Fruit fly (Drosophila melanogaster): ENCODE data around the gene CG9967.

Gene CG9967

dm6 chr2L:2363626-2364147, 6.5 kb upstream of the CG9967 start (continued):
- peak; percentile 92 for TF ChIP-seq CG8388 (GFP tag; optimal IDR thresholded peaks at IDR 0.05)
- TF ChIP-seq CG15696 (tag; optimal IDR thresholded peaks at IDR 0.05): peak; percentile 86
- peak; percentile 26 for TF ChIP-seq CG31388 (GFP tag; optimal IDR thresholded peaks at IDR 0.05)
- TF ChIP-seq CG42726 (GFP tag; IDR thresholded peaks at IDR 0.05; ENCODE audit: partially characterized antibody): no peak
- TF ChIP-seq CG31441 (GFP tag; IDR thresholded peaks at IDR 0.05): peak; percentile 93
- TF ChIP-seq maf-S (GFP tag; optimal IDR thresholded peaks at IDR 0.05): peak; percentile 69
- TF ChIP-seq CG12391 (tag; optimal IDR thresholded peaks at IDR 0.05): peak; percentile 89
- TF ChIP-seq CG12236 (GFP tag; optimal IDR thresholded peaks at IDR 0.05): no peak
- TF ChIP-seq CG2712 (tag; optimal IDR thresholded peaks at IDR 0.05): peak; percentile 94
- TF ChIP-seq CG13123 (GFP tag; optimal IDR thresholded peaks at IDR 0.05): peak; percentile 47
- peak; percentile 92 for TF ChIP-seq CG13296 (GFP tag; optimal IDR thresholded peaks at IDR 0.05)
- peak; percentile 87 for TF ChIP-seq chm (GFP tag; IDR thresholded peaks at IDR 0.05)
- TF ChIP-seq CG32532 (GFP tag; IDR thresholded peaks at IDR 0.05): peak; percentile 88
- TF ChIP-seq ftz-f1 (GFP tag; optimal IDR thresholded peaks at IDR 0.05): no peak
- peak; percentile 70 for TF ChIP-seq CG12104 (GFP tag; optimal IDR thresholded peaks at IDR 0.05)
- TF ChIP-seq CG4617 (GFP tag; optimal IDR thresholded peaks at IDR 0.05; ENCODE audit: borderline replicate concordance): peak; percentile 40
- TF ChIP-seq insv (GFP tag; optimal IDR thresholded peaks at IDR 0.05): peak in 1 of 2 experiments; percentile 58
- TF ChIP-seq seq (GFP tag; IDR thresholded peaks at IDR 0.05): peak; percentile 91
- no peak for TF ChIP-seq CG9797 (GFP tag; optimal IDR thresholded peaks at IDR 0.05)
- TF ChIP-seq zfh1 (GFP tag; IDR thresholded peaks at IDR 0.05): peak; percentile 79
- no peak for TF ChIP-seq CG33213 (GFP tag; optimal IDR thresholded peaks at IDR 0.05)
- TF ChIP-seq bab2 (GFP tag; optimal IDR thresholded peaks at IDR 0.05): peak; percentile 64
- TF ChIP-seq CG3995 (GFP tag; optimal IDR thresholded peaks at IDR 0.05): peak; percentile 47
- peak; percentile 92 for TF ChIP-seq BtbVII (GFP tag; optimal IDR thresholded peaks at IDR 0.05)
- no peak for TF ChIP-seq CG3163 (GFP tag; optimal IDR thresholded peaks at IDR 0.05)
- TF ChIP-seq Sry-β (GFP tag; optimal IDR thresholded peaks at IDR 0.05): peak; percentile 33
- peak; percentile 81; the same call in 2 of the 3 replicates for TF ChIP-seq ase (GFP tag; IDR thresholded peaks at IDR 0.05)
- peak in 1 of 2 experiments; percentile 64 for TF ChIP-seq crp (GFP tag; optimal IDR thresholded peaks at IDR 0.05)
- peak; percentile 62 for TF ChIP-seq CG13894 (tag; optimal IDR thresholded peaks at IDR 0.05)
- TF ChIP-seq CG14050 (GFP tag; IDR thresholded peaks at IDR 0.05): peak; percentile 84
- TF ChIP-seq CG6683 (GFP tag; optimal IDR thresholded peaks at IDR 0.05): peak; percentile 80
- peak; percentile 93 for TF ChIP-seq Med (GFP tag)
- peak; percentile 58 for TF ChIP-seq CG2120 (GFP tag; optimal IDR thresholded peaks at IDR 0.05)
- TF ChIP-seq CTCF (GFP tag; optimal IDR thresholded peaks at IDR 0.05): peak; percentile 32
- TF ChIP-seq sima (GFP tag; optimal IDR thresholded peaks at IDR 0.05): peak; percentile 25
- TF ChIP-seq CG17385 (GFP tag; optimal IDR thresholded peaks at IDR 0.05): peak; percentile 87
- peak; percentile 95 for TF ChIP-seq CG2678 (tag; optimal IDR thresholded peaks at IDR 0.05)
- TF ChIP-seq CG8765 (GFP tag; IDR thresholded peaks at IDR 0.05): peak; percentile 13; the same call in 1 of the 2 replicates
- peak; percentile 62 for TF ChIP-seq Bdp1 (GFP tag; optimal IDR thresholded peaks at IDR 0.05)
- TF ChIP-seq al (GFP tag; IDR thresholded peaks at IDR 0.05): peak; percentile 81
- TF ChIP-seq CG4404 (GFP tag; IDR thresholded peaks at IDR 0.05): no peak; the same call in 1 of the 2 replicates
- TF ChIP-seq CG16815 (GFP tag; optimal IDR thresholded peaks at IDR 0.05): peak; percentile 71
- no peak for TF ChIP-seq CG7745 (tag; optimal IDR thresholded peaks at IDR 0.05)
- peak in 1 of 2 experiments; percentile 55 for TF ChIP-seq chif (GFP tag; optimal IDR thresholded peaks at IDR 0.05)
- TF ChIP-seq dimm (GFP tag; IDR thresholded peaks at IDR 0.05): no peak
- no peak for TF ChIP-seq vnd (GFP tag; IDR thresholded peaks at IDR 0.05; ENCODE audit: partially characterized antibody)
- peak; percentile 67 for TF ChIP-seq CG4730 (GFP tag; IDR thresholded peaks at IDR 0.05)
- TF ChIP-seq sna (GFP tag; IDR thresholded peaks at IDR 0.05; ENCODE audit: partially characterized antibody): no peak
- peak; percentile 92 for TF ChIP-seq CG3281 (GFP tag; optimal IDR thresholded peaks at IDR 0.05)
- TF ChIP-seq CG43689 (GFP tag; IDR thresholded peaks at IDR 0.05): no peak
- TF ChIP-seq Oaz (GFP tag; IDR thresholded peaks at IDR 0.05): peak; percentile 69
